Fruit fly (Drosophila melanogaster): ENCODE measurements around the gene CG7800.
A peak's percentile ranks its signal among the peaks of the same experiment; 100 is the strongest.

CG7800 gene

dm6 chr3R:8233370-8233773 is 15.6 kb downstream of the CG7800 start, which contains the start of gene PolI (continued):
- TF ChIP-seq chinmo (GFP tag; IDR thresholded peaks at IDR 0.05; ENCODE audit: partially characterized antibody) (0 out of 4 replicates have a peak, but pooled peaks have one; percentile 57), sima (GFP tag; optimal IDR thresholded peaks at IDR 0.05) (no peak), ind (GFP tag; optimal IDR thresholded peaks at IDR 0.05) (peak; percentile 8), sug (tag; optimal IDR thresholded peaks at IDR 0.05) (peak; percentile 62), CG12104 (GFP tag; optimal IDR thresholded peaks at IDR 0.05) (no peak), Hr3 (GFP tag; optimal IDR thresholded peaks at IDR 0.05) (no peak), CG17186 (GFP tag; optimal IDR thresholded peaks at IDR 0.05) (no peak), cg (GFP tag; optimal IDR thresholded peaks at IDR 0.05) (no peak), NfI (GFP tag; optimal IDR thresholded peaks at IDR 0.05) (peak; percentile 26), Pdp1 (GFP tag; optimal IDR thresholded peaks at IDR 0.05) (peak in 1 of 2 experiments; percentile 14), HLHmδ (GFP tag; optimal IDR thresholded peaks at IDR 0.05) (no peak), br (optimal IDR thresholded peaks at IDR 0.05) (no peak), CG6813 (GFP tag; optimal IDR thresholded peaks at IDR 0.05) (no peak), gt (GFP tag; IDR thresholded peaks at IDR 0.05) (no peak), CG3281 (GFP tag; optimal IDR thresholded peaks at IDR 0.05) (no peak), fd3F (GFP tag; optimal IDR thresholded peaks at IDR 0.05) (no peak), CG8281 (tag; optimal IDR thresholded peaks at IDR 0.05) (no peak), PHDP (tag; optimal IDR thresholded peaks at IDR 0.05) (peak; percentile 42), z (GFP tag; IDR thresholded peaks at IDR 0.05) (no peak), CG31388 (GFP tag; optimal IDR thresholded peaks at IDR 0.05) (no peak), dmrt99B (tag; optimal IDR thresholded peaks at IDR 0.05) (no peak), CG4820 (GFP tag; optimal IDR thresholded peaks at IDR 0.05) (no peak), CG8089 (GFP tag; optimal IDR thresholded peaks at IDR 0.05) (no peak), ro (GFP tag; IDR thresholded peaks at IDR 0.05) (no peak), Atf3 (GFP tag; optimal IDR thresholded peaks at IDR 0.05) (no peak), zfh2 (GFP tag; optimal IDR thresholded peaks at IDR 0.05) (peak; percentile 54), HmgZ (tag; optimal IDR thresholded peaks at IDR 0.05) (peak; percentile 82), salm (tag; optimal IDR thresholded peaks at IDR 0.05) (peak; percentile 11), mld (GFP tag; IDR thresholded peaks at IDR 0.05; ENCODE audit: partially characterized antibody) (no peak), Aef1 (GFP tag; IDR thresholded peaks at IDR 0.05) (no peak), E2f2 (GFP tag; IDR thresholded peaks at IDR 0.05) (peak; percentile 61), CG10565 (GFP tag; optimal IDR thresholded peaks at IDR 0.05) (no peak), CG13296 (GFP tag; optimal IDR thresholded peaks at IDR 0.05) (no peak), CG8359 (GFP tag; optimal IDR thresholded peaks at IDR 0.05; ENCODE audit: borderline replicate concordance) (no peak), CG5180 (GFP tag; optimal IDR thresholded peaks at IDR 0.05) (no peak), trh (GFP tag; optimal IDR thresholded peaks at IDR 0.05) (no peak), CTCF (GFP tag; optimal IDR thresholded peaks at IDR 0.05) (peak; percentile 70), fu2 (GFP tag; optimal IDR thresholded peaks at IDR 0.05) (no peak), CG2678 (tag; optimal IDR thresholded peaks at IDR 0.05) (no peak), CG14441 (GFP tag; IDR thresholded peaks at IDR 0.05) (0 out of 2 replicates have a peak, but pooled peaks have one; percentile 15), CG1529 (GFP tag; optimal IDR thresholded peaks at IDR 0.05) (no peak), Hr78 (GFP tag; optimal IDR thresholded peaks at IDR 0.05) (no peak), CG12071 (GFP tag; optimal IDR thresholded peaks at IDR 0.05) (no peak), grau (tag; optimal IDR thresholded peaks at IDR 0.05) (peak; percentile 12), lov (optimal IDR thresholded peaks at IDR 0.05) (no peak), lov (GFP tag; IDR thresholded peaks at IDR 0.05) (no peak), CG6272 (GFP tag; IDR thresholded peaks at IDR 0.05) (no peak), tup (GFP tag; optimal IDR thresholded peaks at IDR 0.05) (no peak), dan (GFP tag; IDR thresholded peaks at IDR 0.05) (no peak), CG2889 (GFP tag; IDR thresholded peaks at IDR 0.05) (no peak), Doc3 (GFP tag; IDR thresholded peaks at IDR 0.05; ENCODE audit: partially characterized antibody) (no peak), Meics (GFP tag; optimal IDR thresholded peaks at IDR 0.05) (no peak)

All from whole organism, embryonic.